Fruit fly (Drosophila melanogaster) whole organism, embryonic: ENCODE data around the gene CG2931.

ENCODE experiments used
- ATbp ChIP-seq: fragments of 200-800 bp; sonication (Bioruptor generic); optimal IDR thresholded peaks from 2 replicates; lab custom pipeline; 2017; ENCODE audit warnings: missing biosample characterization, mild to moderate bottlenecking, missing genetic modification characterization, missing genetic modification reagents
- Bdp1 ChIP-seq: fragments of 200-800 bp; sonication (Bioruptor generic); optimal IDR thresholded peaks from 3 replicates; lab custom pipeline; 2016; ENCODE audit warnings: missing biosample characterization, missing genetic modification characterization
- CG10565 ChIP-seq: fragments of 200-800 bp; sonication (Bioruptor generic); optimal IDR thresholded peaks from 3 replicates; lab custom pipeline; 2016; ENCODE audit warnings: missing biosample characterization, mild to moderate bottlenecking, missing genetic modification characterization
- CG12219 ChIP-seq: fragments of 200-800 bp; sonication (Bioruptor generic); optimal IDR thresholded peaks from 3 replicates; lab custom pipeline; 2018; ENCODE audit warnings: missing biosample characterization, mild to moderate bottlenecking, missing genetic modification characterization
- CG13296 ChIP-seq: fragments of 200-800 bp; sonication (Bioruptor generic); optimal IDR thresholded peaks from 3 replicates; lab custom pipeline; 2018; ENCODE audit warnings: missing biosample characterization, mild to moderate bottlenecking, missing genetic modification characterization
- CG14667 ChIP-seq: fragments of 200-800 bp; sonication (Bioruptor generic); IDR thresholded peaks from 2 replicates; pipeline ENCODE4 v1.3.6; 2022; ENCODE audit warnings: missing biosample characterization, missing genetic modification characterization
- CG15073 ChIP-seq: fragments of 200-800 bp; sonication (Bioruptor generic); optimal IDR thresholded peaks from 2 replicates; lab custom pipeline; 2016; ENCODE audit warnings: missing biosample characterization, missing genetic modification characterization
- CG15479 ChIP-seq: fragments of 200-800 bp; sonication (Bioruptor generic); optimal IDR thresholded peaks from 3 replicates; lab custom pipeline; 2019; ENCODE audit warnings: missing biosample characterization, mild to moderate bottlenecking, missing genetic modification characterization, moderate library complexity
- CG16815 ChIP-seq: fragments of 200-800 bp; sonication (Bioruptor generic); optimal IDR thresholded peaks from 3 replicates; lab custom pipeline; 2017; ENCODE audit warnings: missing biosample characterization, mild to moderate bottlenecking, missing genetic modification characterization
- CG1792 ChIP-seq: fragments of 200-800 bp; sonication (Bioruptor generic); optimal IDR thresholded peaks from 2 replicates; lab custom pipeline; 2016; ENCODE audit warnings: missing biosample characterization, missing genetic modification characterization
- CG33557 ChIP-seq: fragments of 200-800 bp; sonication (Bioruptor generic); optimal IDR thresholded peaks from 2 replicates; lab custom pipeline; 2019; ENCODE audit warnings: missing biosample characterization, mild to moderate bottlenecking, missing genetic modification characterization, moderate library complexity
- CG34376 ChIP-seq: fragments of 200-800 bp; sonication (Bioruptor generic); optimal IDR thresholded peaks from 2 replicates; lab custom pipeline; 2018; ENCODE audit warnings: missing biosample characterization, mild to moderate bottlenecking, missing genetic modification characterization
- CG3847 ChIP-seq: fragments of 200-800 bp; sonication (Bioruptor generic); IDR thresholded peaks from 2 replicates; pipeline ENCODE4 v1.3.6; 2022; ENCODE audit warnings: missing biosample characterization, missing genetic modification characterization
- CG4707 ChIP-seq: fragments of 200-800 bp; sonication (Bioruptor generic); optimal IDR thresholded peaks from 2 replicates; lab custom pipeline; 2018; ENCODE audit warnings: missing biosample characterization, mild to moderate bottlenecking, missing genetic modification characterization, moderate library complexity
- CG8359 ChIP-seq: fragments of 200-800 bp; sonication (Bioruptor generic); optimal IDR thresholded peaks from 2 replicates; lab custom pipeline; 2017; ENCODE audit warnings: missing biosample characterization, mild to moderate bottlenecking, missing genetic modification characterization, borderline replicate concordance
- Eip74EF ChIP-seq, 2 experiments: fragments of 200-800 bp in 1 of 2; fragments of >200 bp in 1 of 2; sonication (Bioruptor generic) in 1 of 2; optimal IDR thresholded peaks; 2 replicates each; lab custom pipeline; 2017 to 2019; ENCODE audit warnings: missing biosample characterization in 2 of 2, missing genetic modification characterization in 2 of 2, mild to moderate bottlenecking in 1 of 2, moderate library complexity in 1 of 2
- HLH4C ChIP-seq: fragments of 200-800 bp; sonication (Bioruptor generic); IDR thresholded peaks from 3 replicates; pipeline ENCODE4 v1.3.6; 2022; ENCODE audit warnings: missing biosample characterization, missing genetic modification characterization; ENCODE audit not compliant: partially characterized antibody
- HLHmδ ChIP-seq: fragments of 200-800 bp; sonication (Bioruptor generic); optimal IDR thresholded peaks from 2 replicates; lab custom pipeline; 2018; ENCODE audit warnings: missing biosample characterization, mild to moderate bottlenecking, missing genetic modification characterization, moderate library complexity
- HmgZ ChIP-seq: fragments of 200-800 bp; sonication (Bioruptor generic); optimal IDR thresholded peaks from 2 replicates; lab custom pipeline; 2018; ENCODE audit warnings: missing biosample characterization, mild to moderate bottlenecking, missing genetic modification characterization
- Lim3 ChIP-seq: fragments of 200-800 bp; sonication (Bioruptor generic); IDR thresholded peaks from 2 replicates; pipeline ENCODE4 v1.3.6; 2022; ENCODE audit warnings: missing biosample characterization, missing genetic modification characterization
- Med ChIP-seq: fragments of 200-800 bp; sonication (Bioruptor generic); peaks from one replicate; lab custom pipeline; 2016; ENCODE audit warnings: missing biosample characterization, missing genetic modification characterization, mild to moderate bottlenecking, inconsistent platforms, moderate library complexity
- Meics ChIP-seq: fragments of 200-800 bp; sonication (Bioruptor generic); optimal IDR thresholded peaks from 2 replicates; lab custom pipeline; 2017; ENCODE audit warnings: missing biosample characterization, mild to moderate bottlenecking, missing genetic modification characterization
- Mrtf ChIP-seq: fragments of 200-800 bp; sonication (Bioruptor generic); IDR thresholded peaks from 3 replicates; pipeline ENCODE4 v1.3.6; 2022; ENCODE audit warnings: missing biosample characterization, missing genetic modification characterization
- NC2α ChIP-seq: fragments of 200-800 bp; sonication (Bioruptor generic); optimal IDR thresholded peaks from 2 replicates; lab custom pipeline; 2016; ENCODE audit warnings: missing biosample characterization, missing genetic modification characterization
- NfI ChIP-seq: fragments of 200-800 bp; sonication (Bioruptor generic); optimal IDR thresholded peaks from 3 replicates; lab custom pipeline; 2018; ENCODE audit warnings: missing biosample characterization, mild to moderate bottlenecking, missing genetic modification characterization, moderate library complexity
- Opbp ChIP-seq: fragments of 200-800 bp; sonication (Bioruptor generic); IDR thresholded peaks from 3 replicates; pipeline ENCODE4 v1.3.6; 2022; ENCODE audit warnings: missing biosample characterization, missing genetic modification characterization; ENCODE audit not compliant: partially characterized antibody
- Trl ChIP-seq, 3 experiments: fragments of >200 bp in 2 of 3; fragments of 200-800 bp in 1 of 3; sonication (Bioruptor generic) in 1 of 3; optimal IDR thresholded peaks; 2 replicates in 1 of 3; 3 replicates in 2 of 3; lab custom pipeline; 2016 to 2017; ENCODE audit warnings: missing biosample characterization in 1 of 3, missing genetic modification characterization in 1 of 3
- Xbp1 ChIP-seq: fragments of 200-800 bp; sonication (Bioruptor generic); optimal IDR thresholded peaks from 3 replicates; lab custom pipeline; 2016; ENCODE audit warnings: missing biosample characterization, mild to moderate bottlenecking, missing genetic modification characterization
- YL-1 ChIP-seq: fragments of 200-800 bp; sonication (Bioruptor generic); optimal IDR thresholded peaks from 3 replicates; lab custom pipeline; 2017; ENCODE audit warnings: missing biosample characterization, mild to moderate bottlenecking, missing genetic modification characterization
- ase ChIP-seq: fragments of 200-800 bp; sonication (Bioruptor generic); IDR thresholded peaks from 3 replicates; pipeline ENCODE4 v1.3.6; 2022; ENCODE audit warnings: missing biosample characterization, missing genetic modification characterization
- caup ChIP-seq: fragments of 200-800 bp; sonication (Bioruptor generic); optimal IDR thresholded peaks from 3 replicates; lab custom pipeline; 2017; ENCODE audit warnings: missing biosample characterization, mild to moderate bottlenecking, missing genetic modification characterization, moderate library complexity; ENCODE audit not compliant: severe bottlenecking
- cg ChIP-seq: fragments of 200-800 bp; sonication (Bioruptor generic); optimal IDR thresholded peaks from 3 replicates; lab custom pipeline; 2019; ENCODE audit warnings: missing biosample characterization, mild to moderate bottlenecking, missing genetic modification characterization, moderate library complexity
- dm ChIP-seq: fragments of 200-800 bp; sonication (Bioruptor generic); optimal IDR thresholded peaks from 3 replicates; lab custom pipeline; 2016; ENCODE audit warnings: missing biosample characterization, missing genetic modification characterization
- dpn ChIP-seq, 2 experiments: fragments of 200-800 bp; sonication (Bioruptor generic); optimal IDR thresholded peaks; 3 replicates each; lab custom pipeline; 2016; ENCODE audit warnings: missing biosample characterization in 2 of 2, missing genetic modification characterization in 2 of 2
- dysf ChIP-seq: fragments of 200-800 bp; sonication (Bioruptor generic); IDR thresholded peaks from 3 replicates; pipeline ENCODE4 v1.3.6; 2022; ENCODE audit warnings: missing biosample characterization, missing genetic modification characterization
- emc ChIP-seq: fragments of 200-800 bp; sonication (Bioruptor generic); optimal IDR thresholded peaks from 2 replicates; lab custom pipeline; 2016; ENCODE audit warnings: missing biosample characterization, missing genetic modification characterization
- fd102C ChIP-seq: fragments of 200-800 bp; sonication (Bioruptor generic); optimal IDR thresholded peaks from 2 replicates; lab custom pipeline; 2018; ENCODE audit warnings: missing biosample characterization, mild to moderate bottlenecking, missing genetic modification characterization, moderate library complexity
- gsb-n ChIP-seq: fragments of 200-800 bp; sonication (Bioruptor generic); optimal IDR thresholded peaks from 3 replicates; lab custom pipeline; 2018; ENCODE audit warnings: missing biosample characterization, mild to moderate bottlenecking, missing genetic modification characterization
- hb ChIP-seq: fragments of 200-800 bp; sonication (Bioruptor generic); IDR thresholded peaks from 3 replicates; pipeline ENCODE4 v1.3.6; 2022; ENCODE audit warnings: missing biosample characterization, missing genetic modification characterization; ENCODE audit not compliant: partially characterized antibody
- kah ChIP-seq: fragments of 200-800 bp; sonication (Bioruptor generic); optimal IDR thresholded peaks from 2 replicates; lab custom pipeline; 2018; ENCODE audit warnings: missing biosample characterization, mild to moderate bottlenecking, missing genetic modification characterization
- lbe ChIP-seq: fragments of 200-800 bp; sonication (Bioruptor generic); optimal IDR thresholded peaks from 2 replicates; lab custom pipeline; 2016; ENCODE audit warnings: missing biosample characterization, mild to moderate bottlenecking, missing genetic modification characterization
- nau ChIP-seq: fragments of 200-800 bp; sonication (Bioruptor generic); optimal IDR thresholded peaks from 3 replicates; lab custom pipeline; 2017; ENCODE audit warnings: missing biosample characterization, mild to moderate bottlenecking, missing genetic modification characterization, missing genetic modification reagents
- nom ChIP-seq: fragments of 200-800 bp; sonication (Bioruptor generic); optimal IDR thresholded peaks from 2 replicates; lab custom pipeline; 2017; ENCODE audit warnings: missing biosample characterization, missing genetic modification characterization, mild to moderate bottlenecking, moderate library complexity, missing genetic modification reagents
- p53 ChIP-seq: fragments of 200-800 bp; sonication (Bioruptor generic); optimal IDR thresholded peaks from 2 replicates; lab custom pipeline; 2016; ENCODE audit warnings: missing biosample characterization, missing genetic modification characterization
- pfk ChIP-seq: fragments of 200-800 bp; sonication (Bioruptor generic); optimal IDR thresholded peaks from 2 replicates; lab custom pipeline; 2018; ENCODE audit warnings: missing biosample characterization, mild to moderate bottlenecking, missing genetic modification characterization, moderate library complexity
- pho ChIP-seq: fragments of 200-800 bp; sonication (Bioruptor generic); optimal IDR thresholded peaks from 2 replicates; lab custom pipeline; 2016; ENCODE audit warnings: missing biosample characterization, missing genetic modification characterization
- pnt ChIP-seq: fragments of 200-800 bp; sonication (Bioruptor generic); optimal IDR thresholded peaks from 3 replicates; lab custom pipeline; 2016; ENCODE audit warnings: missing biosample characterization, missing genetic modification characterization
- pros ChIP-seq: fragments of 200-800 bp; sonication (Bioruptor generic); optimal IDR thresholded peaks from 3 replicates; lab custom pipeline; 2019; ENCODE audit warnings: missing biosample characterization, mild to moderate bottlenecking, missing genetic modification characterization, moderate library complexity

The CG2931 gene

dm6 chr3R:5600361-5601043, 32.1 kb upstream of the CG2931 start (continued):
- TF ChIP-seq CG16815 (GFP tag; lab: Kevin White, UChicago) (no peak), cg (GFP tag; lab: Kevin White, UChicago) (peak; percentile 47), hb (GFP tag; lab: Robert Waterston, UW) (no peak), CG33557 (GFP tag; lab: Kevin White, UChicago) (peak; percentile 18), HmgZ (tag; lab: Kevin White, UChicago) (peak; percentile 32), p53 (GFP tag; lab: Kevin White, UChicago) (no peak), Xbp1 (GFP tag; lab: Kevin White, UChicago) (peak; percentile 1), CG4707 (GFP tag; lab: Kevin White, UChicago) (peak; percentile 7), Mrtf (GFP tag; lab: Robert Waterston, UW) (no peak), CG15479 (GFP tag; lab: Kevin White, UChicago) (peak; percentile 7), dpn (GFP tag; optimal IDR thresholded peaks at IDR 0.05; lab: Kevin White, UChicago) (no peak), caup (peak; percentile 39), dysf (GFP tag; lab: Robert Waterston, UW) (no peak), ase (GFP tag; lab: Robert Waterston, UW) (no peak), Opbp (GFP tag; lab: Robert Waterston, UW) (no peak), HLH4C (GFP tag; lab: Robert Waterston, UW) (no peak), dm (peak; percentile 95), fd102C (GFP tag; lab: Kevin White, UChicago) (no peak), CG34376 (GFP tag; lab: Kevin White, UChicago) (peak; percentile 84), NC2α (no peak), lbe (GFP tag; lab: Kevin White, UChicago) (peak; percentile 64), pros (GFP tag; lab: Kevin White, UChicago) (peak; percentile 87), nom (GFP tag; lab: Kevin White, UChicago) (peak; percentile 75), pnt (GFP tag; lab: Kevin White, UChicago) (no peak), ATbp (no peak), emc (no peak), pfk (GFP tag; lab: Kevin White, UChicago) (peak; percentile 92), Trl (optimal IDR thresholded peaks at IDR 0.05; lab: Kevin White, UChicago) (peak in 1 of 2 experiments; percentile 85), Trl (GFP tag; optimal IDR thresholded peaks at IDR 0.05; lab: Kevin White, UChicago) (peak; percentile 6), gsb-n (tag; lab: Kevin White, UChicago) (no peak), CG1792 (no peak), Eip74EF (GFP tag; optimal IDR thresholded peaks at IDR 0.05; lab: Kevin White, UChicago) (peak in 1 of 2 experiments; percentile 33), Med (GFP tag; lab: Kevin White, UChicago) (peak; percentile 84), Meics (GFP tag; lab: Kevin White, UChicago) (peak; percentile 57), CG3847 (no peak), CG10565 (GFP tag; lab: Kevin White, UChicago) (no peak), Bdp1 (GFP tag; lab: Kevin White, UChicago) (no peak), CG8359 (GFP tag; lab: Kevin White, UChicago) (no peak), kah (GFP tag; lab: Kevin White, UChicago) (peak; percentile 46), NfI (GFP tag; lab: Kevin White, UChicago) (peak; percentile 13), CG15073 (GFP tag; lab: Kevin White, UChicago) (no peak), pho (GFP tag; lab: Kevin White, UChicago) (no peak), nau (GFP tag; lab: Kevin White, UChicago) (no peak), Lim3 (no peak), YL-1 (GFP tag; lab: Kevin White, UChicago) (peak; percentile 84), CG14667 (GFP tag; lab: Robert Waterston, UW) (no peak), CG13296 (GFP tag; lab: Kevin White, UChicago) (peak; percentile 33), CG12219 (GFP tag; lab: Kevin White, UChicago) (no peak), HLHmδ (peak; percentile 89)
